Fruit fly (Drosophila melanogaster) S2 (cell line): ENCODE measurements around the gene CG32263.

Experiments
- CG8478 ChIP-seq: fragments of >200 bp; optimal IDR thresholded peaks from 2 replicates; lab custom pipeline; 2018
- CTCF ChIP-seq, 2 experiments: fragments of >200 bp; optimal IDR thresholded peaks; 2 replicates each; lab custom pipeline; 2018

Gene CG32263

dm6 chr3L:3773317-3773716 lies 37.6 kb downstream of the CG32263 start:
- TF ChIP-seq CG8478 (lab: Kevin White, UChicago), result no peak
- no peak for TF ChIP-seq CTCF (optimal IDR thresholded peaks at IDR 0.05; lab: Kevin White, UChicago)

DNA sequence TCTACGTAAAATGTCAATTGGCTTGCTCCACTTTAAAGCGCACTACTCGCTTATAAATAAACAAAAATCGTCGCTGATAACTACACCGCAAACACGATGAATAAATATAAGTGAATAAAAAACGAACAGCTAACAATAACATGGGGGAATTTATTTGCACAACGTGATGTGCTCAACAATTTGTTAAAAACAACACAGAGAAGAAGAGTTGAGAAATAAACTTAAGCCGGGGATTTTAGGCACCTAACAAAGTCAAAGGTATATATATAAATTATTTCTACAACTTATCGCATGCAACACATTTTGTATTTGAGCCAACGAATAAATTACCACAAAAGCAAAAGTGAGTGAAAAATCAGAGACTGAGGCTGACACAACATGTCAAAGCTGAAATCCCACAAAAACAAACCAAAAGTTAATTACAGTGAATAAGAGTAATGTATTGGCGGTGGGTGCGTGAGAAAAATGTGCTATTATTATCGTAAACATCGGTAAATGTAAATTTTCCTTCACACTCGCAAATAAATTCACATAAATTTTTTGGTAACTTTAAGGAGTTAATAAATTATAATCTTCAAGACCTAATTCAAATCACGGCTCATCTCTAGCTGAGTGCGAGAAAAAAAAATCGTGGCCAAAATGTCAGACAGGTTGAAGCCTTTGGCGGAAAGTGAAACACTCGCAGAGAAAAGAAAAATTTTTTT lies 38.5 kb downstream of the CG32263 start:
- TF ChIP-seq CTCF (optimal IDR thresholded peaks at IDR 0.05; lab: Kevin White, UChicago), result no peak
- no peak for TF ChIP-seq CG8478 (lab: Kevin White, UChicago)

dm6 chr3L:3771406-3771935 lies 39.4 kb downstream of the CG32263 start:
- TF ChIP-seq CTCF (optimal IDR thresholded peaks at IDR 0.05; lab: Kevin White, UChicago) (no peak), CG8478 (lab: Kevin White, UChicago) (no peak)

dm6 chr3L:3770823-3771222 lies 40.1 kb downstream of the CG32263 start:
- no peak for TF ChIP-seq CG8478 (lab: Kevin White, UChicago)
- no peak for TF ChIP-seq CTCF (optimal IDR thresholded peaks at IDR 0.05; lab: Kevin White, UChicago)

- TF ChIP-seq CG8478 (lab: Kevin White, UChicago) (no peak), CTCF (optimal IDR thresholded peaks at IDR 0.05; lab: Kevin White, UChicago) (peak; percentile 67 to 80)
Measured at dm6 chr3L:3769157-3769556, 41.8 kb downstream of the CG32263 start.

dm6 chr3L:3767825-3768224 lies 43.1 kb downstream of the CG32263 start:
- peak; percentile 93 to 95 for TF ChIP-seq CTCF (optimal IDR thresholded peaks at IDR 0.05; lab: Kevin White, UChicago)
- no peak for TF ChIP-seq CG8478 (lab: Kevin White, UChicago)

- no peak for TF ChIP-seq CG8478 (lab: Kevin White, UChicago)
- peak in 1 of 2 experiments; percentile 62 for TF ChIP-seq CTCF (optimal IDR thresholded peaks at IDR 0.05; lab: Kevin White, UChicago)
Measured at dm6 chr3L:3766704-3767103, 44.2 kb downstream of the CG32263 start.

DNA sequence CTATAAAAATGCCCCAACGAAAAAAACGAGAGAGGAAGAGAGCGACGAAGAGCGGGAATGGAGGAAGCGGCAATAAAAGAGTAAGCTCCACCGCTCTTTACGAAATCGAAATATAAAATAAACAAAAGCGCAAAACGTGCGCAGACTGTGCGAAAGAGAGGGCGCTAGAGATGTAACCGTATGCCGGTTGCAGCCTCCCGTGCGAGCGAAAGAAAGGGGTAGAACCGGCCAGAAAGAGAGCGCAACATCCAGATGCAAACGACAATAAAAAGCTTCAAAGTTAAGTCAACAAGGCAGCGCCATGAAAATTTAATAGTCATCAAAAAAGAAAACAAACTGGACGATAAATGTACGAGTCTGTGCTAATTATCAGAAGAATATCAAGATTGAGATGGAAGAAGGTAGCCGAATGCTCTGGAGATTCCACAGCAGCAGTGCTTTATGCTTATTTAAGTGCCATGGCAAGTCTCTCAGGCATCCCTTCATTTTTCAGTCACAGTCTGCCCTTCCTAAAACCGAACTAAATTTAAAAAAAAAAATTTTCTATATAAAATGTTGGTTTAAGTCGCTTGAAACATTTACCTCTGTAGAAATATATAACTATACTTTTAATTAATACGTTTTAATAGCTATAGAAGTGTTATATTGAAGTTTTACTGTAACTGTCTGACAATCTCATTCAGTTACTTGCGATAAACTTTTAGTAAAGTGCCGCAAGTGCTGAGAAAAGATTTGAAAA lies 45.0 kb downstream of the CG32263 start:
- TF ChIP-seq CTCF (optimal IDR thresholded peaks at IDR 0.05; lab: Kevin White, UChicago) (no peak), CG8478 (lab: Kevin White, UChicago) (no peak)

DNA sequence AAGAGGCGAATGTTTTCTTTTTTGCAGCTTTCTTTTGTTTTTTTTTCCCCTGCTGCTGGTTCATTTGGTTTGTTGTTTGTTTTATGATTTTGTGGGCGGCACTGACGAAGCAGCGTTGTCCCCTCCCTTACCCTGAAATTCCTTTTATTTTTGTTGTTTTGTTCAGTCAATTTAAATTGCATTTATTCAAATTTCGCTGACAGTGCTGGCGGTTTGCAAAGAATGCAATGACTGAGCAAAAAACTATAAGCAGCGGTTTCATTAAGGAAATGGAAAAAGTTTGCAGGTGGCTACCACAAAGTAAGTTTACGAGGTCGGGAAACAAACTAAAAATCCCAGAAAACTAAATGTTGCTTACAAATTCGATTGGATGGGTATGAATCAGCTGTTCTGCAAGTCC lies 46.6 kb downstream of the CG32263 start:
- TF ChIP-seq CTCF (optimal IDR thresholded peaks at IDR 0.05; lab: Kevin White, UChicago) (no peak), CG8478 (lab: Kevin White, UChicago) (no peak)

DNA sequence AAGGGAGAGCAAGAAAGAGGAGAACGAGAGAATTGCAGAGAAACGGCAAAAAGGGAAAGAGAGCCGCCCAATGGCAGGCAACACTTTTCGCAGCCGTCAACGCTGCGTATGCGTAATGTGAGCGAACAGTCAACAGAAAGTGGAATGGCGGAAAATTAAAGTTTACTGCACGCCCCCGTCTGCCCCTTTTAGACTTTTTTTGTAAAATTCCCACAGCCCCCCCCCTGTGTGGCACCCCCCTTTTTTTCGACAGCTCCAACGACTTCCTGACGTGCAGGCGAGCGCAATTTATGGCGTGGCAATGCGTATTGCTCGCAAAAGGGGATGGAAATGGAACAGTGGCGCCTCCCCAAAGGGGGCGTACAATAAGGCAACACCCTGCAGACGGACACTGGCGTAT lies 47.6 kb downstream of the CG32263 start:
- TF ChIP-seq CTCF (optimal IDR thresholded peaks at IDR 0.05; lab: Kevin White, UChicago) (no peak), CG8478 (lab: Kevin White, UChicago) (no peak)

- TF ChIP-seq CTCF (optimal IDR thresholded peaks at IDR 0.05; lab: Kevin White, UChicago), result no peak
- no peak for TF ChIP-seq CG8478 (lab: Kevin White, UChicago)
Measured at dm6 chr3L:3760395-3760997, 50.4 kb downstream of the CG32263 start.
